Worm (Caenorhabditis elegans): ENCODE measurements around the gene sru-3.

Gene sru-3

ce11 chrIV:9524849-9525460, 28.5 kb downstream of the sru-3 start, which contains the start of gene ndua-5 (continued):
- TF ChIP-seq mab-9 (GFP tag; IDR thresholded peaks at IDR 0.05) (no peak), fkh-4 (tag; optimal IDR thresholded peaks at IDR 0.05; ENCODE audit: borderline replicate concordance) (no peak), nhr-11 (tag; optimal IDR thresholded peaks at IDR 0.05) (no peak), xbp-1 (tag; optimal IDR thresholded peaks at IDR 0.05) (peak; percentile 72), hpl-2 (GFP tag; optimal IDR thresholded peaks at IDR 0.05) (no peak), mdl-1 (tag; optimal IDR thresholded peaks at IDR 0.05) (no peak), mep-1 (tag; optimal IDR thresholded peaks at IDR 0.05) (no peak), isw-1 (GFP tag; IDR thresholded peaks at IDR 0.05) (peak; percentile 23; the same call in 1 of the 2 replicates), egl-27 (tag; optimal IDR thresholded peaks at IDR 0.05) (no peak), pag-3 (tag; optimal IDR thresholded peaks at IDR 0.05; ENCODE audit: borderline replicate concordance, insufficient read depth) (no peak), pqm-1 (tag; optimal IDR thresholded peaks at IDR 0.05) (no peak), aly-2 (tag; optimal IDR thresholded peaks at IDR 0.05) (no peak), C04F5.9 (tag; optimal IDR thresholded peaks at IDR 0.05) (no peak), ztf-11 (tag; optimal IDR thresholded peaks at IDR 0.05) (no peak), nhr-28 (tag; optimal IDR thresholded peaks at IDR 0.05) (no peak), sup-37 (GFP tag; optimal IDR thresholded peaks at IDR 0.05) (no peak), mef-2 (tag; optimal IDR thresholded peaks at IDR 0.05) (no peak), sox-4 (tag; optimal IDR thresholded peaks at IDR 0.05) (no peak), nhr-90 (tag; optimal IDR thresholded peaks at IDR 0.05; ENCODE audit: poor library complexity) (peak; percentile 42), nhr-85 (tag) (peak; percentile 89), fos-1 (tag; optimal IDR thresholded peaks at IDR 0.05) (no peak), hlh-17 (GFP tag; optimal IDR thresholded peaks at IDR 0.05; ENCODE audit: borderline replicate concordance) (no peak), ets-5 (GFP tag; IDR thresholded peaks at IDR 0.05) (no peak), fkh-8 (tag; optimal IDR thresholded peaks at IDR 0.05) (peak; percentile 15), lin-39 (tag; optimal IDR thresholded peaks at IDR 0.05) (no peak), lin-14 (GFP tag; optimal IDR thresholded peaks at IDR 0.05) (peak; percentile 49), unc-98 (GFP tag; IDR thresholded peaks at IDR 0.05) (no peak), skn-1 (tag; optimal IDR thresholded peaks at IDR 0.05) (no peak), pax-3 (tag; optimal IDR thresholded peaks at IDR 0.05) (no peak), zip-4 (GFP tag; optimal IDR thresholded peaks at IDR 0.05) (no peak), nhr-237 (tag; optimal IDR thresholded peaks at IDR 0.05) (no peak), nhr-71 (tag; optimal IDR thresholded peaks at IDR 0.05) (peak; percentile 79), snpc-4 (tag; optimal IDR thresholded peaks at IDR 0.05) (peak; percentile 49), sptf-1 (tag; optimal IDR thresholded peaks at IDR 0.05) (no peak), ceh-82 (tag; optimal IDR thresholded peaks at IDR 0.05) (peak; percentile 0 to 51 (median 9)), aha-1 (tag; optimal IDR thresholded peaks at IDR 0.05) (no peak), F16B12.6 (tag; optimal IDR thresholded peaks at IDR 0.05) (no peak), nhr-19 (GFP tag; conservative IDR thresholded peaks at IDR 0.05) (peak; percentile 39; the same call in 1 of the 2 replicates), C16A3.4 (tag; optimal IDR thresholded peaks at IDR 0.05) (peak; percentile 41), nhr-77 (tag; optimal IDR thresholded peaks at IDR 0.05) (no peak), rnt-1 (tag; optimal IDR thresholded peaks at IDR 0.05) (no peak), nhr-84 (tag; optimal IDR thresholded peaks at IDR 0.05) (no peak), ama-1 (optimal IDR thresholded peaks at IDR 0.05) (no peak), elt-2 (tag; optimal IDR thresholded peaks at IDR 0.05) (no peak), ceh-88 (GFP tag; IDR thresholded peaks at IDR 0.05) (no peak), elt-3 (tag; optimal IDR thresholded peaks at IDR 0.05) (no peak), dsc-1 (tag; optimal IDR thresholded peaks at IDR 0.05) (peak; percentile 59), hlh-4 (tag; optimal IDR thresholded peaks at IDR 0.05) (no peak), unc-30 (tag; optimal IDR thresholded peaks at IDR 0.05) (no peak), nhr-12 (tag; optimal IDR thresholded peaks at IDR 0.05) (no peak), lir-3 (tag; optimal IDR thresholded peaks at IDR 0.05; ENCODE audit: poor library complexity) (no peak), ceh-8 (GFP tag; optimal IDR thresholded peaks at IDR 0.05) (no peak), unc-86 (tag; optimal IDR thresholded peaks at IDR 0.05) (peak; percentile 31)
